Worm (Caenorhabditis elegans): ENCODE data around the gene zmp-6.

DNA sequence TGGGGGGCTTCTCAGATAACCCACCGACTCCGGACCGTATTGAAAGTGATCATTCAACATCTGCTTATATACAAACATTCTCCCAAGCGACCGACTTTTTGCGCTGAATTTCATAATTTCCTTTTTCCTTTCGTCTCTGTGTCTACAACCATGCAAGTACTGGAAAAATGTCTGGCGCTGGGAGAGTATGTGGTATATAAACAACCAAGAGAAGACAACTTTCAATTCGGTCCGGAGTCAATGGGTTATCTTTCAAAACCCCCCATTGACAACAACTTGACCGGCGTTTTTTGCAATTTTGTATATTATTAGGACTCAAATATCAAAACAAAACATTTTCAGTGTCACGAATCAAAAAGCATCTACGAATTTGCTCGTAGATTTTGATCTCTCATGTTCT, 30.9 kb upstream of the zmp-6 start:
- no peak for TF ChIP-seq nhr-12 (tag; optimal IDR thresholded peaks at IDR 0.05)
- TF ChIP-seq mep-1 (tag; optimal IDR thresholded peaks at IDR 0.05): no peak
- no peak for TF ChIP-seq blmp-1 (tag; optimal IDR thresholded peaks at IDR 0.05)
- no peak for TF ChIP-seq ztf-11 (tag; optimal IDR thresholded peaks at IDR 0.05)
- TF ChIP-seq unc-62 (GFP tag; optimal IDR thresholded peaks at IDR 0.05): no peak
